Worm (Caenorhabditis elegans): Measurements from ENCODE around the gene pho-11.
A peak's percentile ranks its signal among the peaks of the same experiment; 100 is the strongest.

pho-11 gene

ce11 chrII:9943246-9943645 is 11.6 kb downstream of the pho-11 start:
- TF ChIP-seq tag-97 (GFP tag; IDR thresholded peaks at IDR 0.05) (no peak), unc-62 (GFP tag; optimal IDR thresholded peaks at IDR 0.05 in 1 of 2) (peak in 1 of 2 experiments; percentile 91), unc-62 (tag; optimal IDR thresholded peaks at IDR 0.05) (no peak)

- TF ChIP-seq nhr-237 (tag; optimal IDR thresholded peaks at IDR 0.05) (no peak), lin-38 (GFP tag; IDR thresholded peaks at IDR 0.05) (no peak; the same call in none of the 2 replicates), ztf-11 (tag; optimal IDR thresholded peaks at IDR 0.05) (no peak), madf-9 (GFP tag; conservative IDR thresholded peaks at IDR 0.05) (no peak), ZK337.2 (GFP tag; IDR thresholded peaks at IDR 0.05) (no peak), tag-97 (GFP tag; IDR thresholded peaks at IDR 0.05) (no peak), jun-1 (tag; optimal IDR thresholded peaks at IDR 0.05) (no peak), ZK546.5 (tag; optimal IDR thresholded peaks at IDR 0.05) (no peak), nhr-102 (tag; optimal IDR thresholded peaks at IDR 0.05) (no peak), unc-62 (GFP tag; optimal IDR thresholded peaks at IDR 0.05 in 1 of 2) (no peak), unc-62 (tag; optimal IDR thresholded peaks at IDR 0.05) (no peak), skn-1 (tag; optimal IDR thresholded peaks at IDR 0.05) (no peak)
These were observed 12.2 kb downstream of the pho-11 start, which contains the start of gene flad-1 for ce11 chrII:9943837-9944236. Gene flad-1, plus strand, starts transcription at chrII:9944137.

- TF ChIP-seq aha-1 (tag) (peak; percentile 9), nhr-111 (GFP tag; optimal IDR thresholded peaks at IDR 0.05) (no peak), skn-1 (tag; optimal IDR thresholded peaks at IDR 0.05) (no peak), unc-62 (GFP tag; optimal IDR thresholded peaks at IDR 0.05 in 1 of 2) (peak in 1 of 2 experiments; percentile 93), unc-62 (tag; optimal IDR thresholded peaks at IDR 0.05) (no peak)
These were observed 17.0 kb downstream of the pho-11 start for ce11 chrII:9948662-9949061.

ce11 chrII:9951846-9952245 is 20.2 kb downstream of the pho-11 start:
- peak; percentile 83 for TF ChIP-seq aha-1 (tag)
- no peak for TF ChIP-seq skn-1 (tag; optimal IDR thresholded peaks at IDR 0.05)

- no peak for TF ChIP-seq dmd-9 (GFP tag; IDR thresholded peaks at IDR 0.05)
- no peak for TF ChIP-seq zfp-2 (tag; optimal IDR thresholded peaks at IDR 0.05)
- no peak for TF ChIP-seq duxl-1 (tag; optimal IDR thresholded peaks at IDR 0.05; ENCODE audit: poor library complexity)
- no peak for TF ChIP-seq ces-1 (GFP tag; optimal IDR thresholded peaks at IDR 0.05)
- TF ChIP-seq lin-13 (GFP tag; optimal IDR thresholded peaks at IDR 0.05), result no peak
- TF ChIP-seq lin-29 (GFP tag; IDR thresholded peaks at IDR 0.05), result no peak
- no peak for TF ChIP-seq R02D3.7 (tag; optimal IDR thresholded peaks at IDR 0.05)
- no peak for TF ChIP-seq nhr-102 (tag; optimal IDR thresholded peaks at IDR 0.05)
- TF ChIP-seq ama-1 (optimal IDR thresholded peaks at IDR 0.05), result no peak
- no peak for TF ChIP-seq ceh-62 (tag; optimal IDR thresholded peaks at IDR 0.05)
- no peak for TF ChIP-seq sdz-12 (GFP tag; optimal IDR thresholded peaks at IDR 0.05)
- TF ChIP-seq mdl-1 (tag; optimal IDR thresholded peaks at IDR 0.05), result no peak
These were observed 23.2 kb downstream of the pho-11 start, which contains the start of gene egl-43 for ce11 chrII:9954885-9955284. Gene egl-43, plus strand, starts transcription at chrII:9955185.

DNA sequence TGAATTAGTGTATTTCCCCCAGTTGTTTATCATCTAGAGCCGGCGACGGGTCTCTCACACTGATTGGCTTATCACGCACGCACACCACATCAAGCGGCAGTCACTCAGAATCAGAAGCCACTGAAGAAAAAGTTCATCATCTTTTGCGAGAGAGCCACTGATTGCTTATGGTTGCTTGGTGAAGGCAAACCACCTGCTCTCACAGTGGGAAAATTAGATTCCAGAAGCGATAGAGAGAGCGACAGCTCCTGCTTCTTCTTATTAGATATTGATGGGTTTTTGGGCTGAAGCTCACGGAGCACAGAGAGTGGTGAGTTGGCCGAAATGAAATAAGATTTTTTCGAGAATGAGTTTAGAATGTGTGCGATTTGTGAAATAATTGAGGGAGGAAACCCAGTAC is 24.5 kb downstream of the pho-11 start:
- TF ChIP-seq nhr-11 (tag; optimal IDR thresholded peaks at IDR 0.05) (peak; percentile 3), ceh-32 (tag; optimal IDR thresholded peaks at IDR 0.05; ENCODE audit: poor library complexity) (no peak), unc-62 (GFP tag; optimal IDR thresholded peaks at IDR 0.05 in 1 of 2) (peak in 1 of 2 experiments; percentile 53), unc-62 (tag; optimal IDR thresholded peaks at IDR 0.05) (no peak), lir-3 (tag; optimal IDR thresholded peaks at IDR 0.05) (no peak)

- peak; percentile 56; the same call in 1 of the 2 replicates for TF ChIP-seq egl-43 (GFP tag; IDR thresholded peaks at IDR 0.05)
- TF ChIP-seq hlh-30 (tag; optimal IDR thresholded peaks at IDR 0.05; ENCODE audit: insufficient read depth), result peak; percentile 7
- peak in 1 of 2 experiments; percentile 84 for TF ChIP-seq unc-62 (GFP tag; optimal IDR thresholded peaks at IDR 0.05 in 1 of 2)
- no peak for TF ChIP-seq unc-62 (tag; optimal IDR thresholded peaks at IDR 0.05)
- no peak for TF ChIP-seq nhr-48 (tag; optimal IDR thresholded peaks at IDR 0.05)
- TF ChIP-seq aha-1 (tag), result peak; percentile 78
These were observed 28.5 kb downstream of the pho-11 start for ce11 chrII:9960127-9960526.

All from whole organism, L4 larva.